Worm (Caenorhabditis elegans): ENCODE measurements around the gene irg-2.

irg-2 gene

DNA sequence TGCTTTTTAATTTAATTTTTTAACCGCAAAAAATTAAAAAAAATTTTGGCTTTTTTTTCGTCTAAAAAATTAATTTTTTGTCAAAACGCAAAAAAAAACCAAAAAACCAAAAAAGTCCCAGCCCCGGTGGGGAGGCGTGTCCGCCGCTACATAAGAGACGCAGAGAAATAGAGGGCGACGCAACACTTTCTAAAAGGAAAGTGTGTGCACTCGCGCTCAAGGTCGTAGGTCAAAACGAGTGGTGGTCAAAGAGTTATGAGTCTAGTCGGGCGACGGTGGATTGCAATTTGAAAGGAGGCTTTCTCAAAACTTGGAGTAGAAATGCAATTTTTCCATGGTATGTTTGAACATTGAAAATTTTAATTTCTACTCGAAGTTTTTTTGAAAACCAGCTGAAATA, 37.4 kb upstream of the irg-2 start:
- TF ChIP-seq unc-120 (tag; optimal IDR thresholded peaks at IDR 0.05; ENCODE audit: poor library complexity, severe bottlenecking) (no peak), M03D4.4 (tag; optimal IDR thresholded peaks at IDR 0.05) (no peak), blmp-1 (tag; optimal IDR thresholded peaks at IDR 0.05) (no peak), drap-1 (GFP tag; optimal IDR thresholded peaks at IDR 0.05) (no peak), ceh-83 (GFP tag; optimal IDR thresholded peaks at IDR 0.05) (no peak), mep-1 (tag; optimal IDR thresholded peaks at IDR 0.05) (no peak), ceh-39 (tag; optimal IDR thresholded peaks at IDR 0.05) (no peak), unc-39 (tag; optimal IDR thresholded peaks at IDR 0.05) (no peak), zip-8 (tag; optimal IDR thresholded peaks at IDR 0.05) (no peak), ces-1 (GFP tag; optimal IDR thresholded peaks at IDR 0.05) (no peak)

DNA sequence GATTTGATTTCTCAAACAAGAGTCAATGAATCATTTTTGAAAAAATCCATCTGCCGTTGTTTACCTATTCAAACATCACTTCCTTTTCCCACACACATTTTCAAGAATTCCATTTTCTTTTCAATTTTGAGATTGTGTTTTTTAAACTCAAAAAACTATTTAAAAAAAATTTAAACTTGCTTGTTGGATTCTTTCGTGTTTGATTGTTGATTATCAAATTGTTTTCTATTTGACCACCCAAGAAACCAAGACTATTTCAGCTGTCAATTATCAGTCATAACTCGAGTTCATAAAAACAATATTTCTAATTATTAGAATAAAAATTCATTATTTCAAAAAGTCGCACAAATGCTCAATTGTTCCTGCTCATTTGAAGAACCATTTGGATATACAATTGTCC, 36.8 kb upstream of the irg-2 start, which contains the start of gene srh-8:
Gene srh-8 (plus strand): TSS at position 301 of the 400 bp plus-strand sequence.
- no peak for TF ChIP-seq lin-32 (GFP tag; optimal IDR thresholded peaks at IDR 0.05)
- no peak for TF ChIP-seq M03D4.4 (tag; optimal IDR thresholded peaks at IDR 0.05)
- TF ChIP-seq ztf-11 (tag; optimal IDR thresholded peaks at IDR 0.05), result no peak
- TF ChIP-seq mab-5 (tag; optimal IDR thresholded peaks at IDR 0.05), result no peak
- TF ChIP-seq nhr-2 (tag; optimal IDR thresholded peaks at IDR 0.05), result no peak
- TF ChIP-seq drap-1 (GFP tag; optimal IDR thresholded peaks at IDR 0.05), result no peak
- TF ChIP-seq hlh-1 (tag; optimal IDR thresholded peaks at IDR 0.05), result no peak
- TF ChIP-seq ham-2 (GFP tag; optimal IDR thresholded peaks at IDR 0.05), result no peak
- TF ChIP-seq nhr-237 (tag; optimal IDR thresholded peaks at IDR 0.05), result no peak
- no peak for TF ChIP-seq ceh-39 (tag; optimal IDR thresholded peaks at IDR 0.05)
- TF ChIP-seq pha-4 (tag; optimal IDR thresholded peaks at IDR 0.05), result no peak
- TF ChIP-seq unc-62 (GFP tag; optimal IDR thresholded peaks at IDR 0.05), result no peak
- no peak for TF ChIP-seq lsy-2 (tag; optimal IDR thresholded peaks at IDR 0.05)
- no peak for TF ChIP-seq snpc-4 (tag; optimal IDR thresholded peaks at IDR 0.05)
- no peak for TF ChIP-seq nhr-76 (tag; optimal IDR thresholded peaks at IDR 0.05)
- TF ChIP-seq ces-1 (GFP tag; optimal IDR thresholded peaks at IDR 0.05), result no peak
- no peak for TF ChIP-seq mls-2 (tag; optimal IDR thresholded peaks at IDR 0.05)
- TF ChIP-seq ceh-83 (GFP tag; optimal IDR thresholded peaks at IDR 0.05), result no peak

DNA sequence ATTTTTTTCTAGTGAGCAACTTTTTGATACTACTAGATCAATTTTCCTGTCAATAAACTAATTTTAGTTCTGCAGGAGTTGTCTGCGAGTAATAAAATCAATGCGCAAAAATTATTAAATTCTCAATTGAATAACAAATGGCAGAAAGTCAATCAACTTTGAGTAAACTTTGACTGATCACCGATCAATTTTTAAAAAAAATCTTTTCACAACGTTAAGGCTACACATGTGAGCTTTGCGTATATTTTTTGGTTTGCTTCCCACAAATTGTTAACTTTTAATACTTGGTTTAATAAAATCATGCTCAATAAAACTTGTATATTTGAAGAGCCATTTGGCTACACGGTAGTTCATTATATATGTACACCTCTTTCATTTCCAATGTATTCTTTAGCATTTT, 34.1 kb upstream of the irg-2 start, which contains the start of gene srh-7:
Gene srh-7 (plus strand): TSS at position 301 of the 400 bp plus-strand sequence.
- no peak for TF ChIP-seq unc-120 (tag; optimal IDR thresholded peaks at IDR 0.05; ENCODE audit: poor library complexity, severe bottlenecking)
- no peak for TF ChIP-seq ceh-43 (GFP tag; optimal IDR thresholded peaks at IDR 0.05)
- TF ChIP-seq mls-2 (tag; optimal IDR thresholded peaks at IDR 0.05), result no peak
- TF ChIP-seq sptf-1 (tag; optimal IDR thresholded peaks at IDR 0.05), result no peak
- TF ChIP-seq mab-5 (tag; optimal IDR thresholded peaks at IDR 0.05), result no peak
- no peak for TF ChIP-seq cnd-1 (tag; optimal IDR thresholded peaks at IDR 0.05)
- TF ChIP-seq drap-1 (GFP tag; optimal IDR thresholded peaks at IDR 0.05), result no peak
- TF ChIP-seq ceh-39 (tag; optimal IDR thresholded peaks at IDR 0.05), result no peak
- no peak for TF ChIP-seq lin-13 (tag; optimal IDR thresholded peaks at IDR 0.05)
- TF ChIP-seq ceh-83 (GFP tag; optimal IDR thresholded peaks at IDR 0.05), result no peak
- TF ChIP-seq nhr-237 (tag; optimal IDR thresholded peaks at IDR 0.05), result no peak
- no peak for TF ChIP-seq lin-32 (GFP tag; optimal IDR thresholded peaks at IDR 0.05)
- no peak for TF ChIP-seq mep-1 (tag; optimal IDR thresholded peaks at IDR 0.05)
- TF ChIP-seq zip-8 (tag; optimal IDR thresholded peaks at IDR 0.05), result no peak
- TF ChIP-seq nhr-28 (tag; optimal IDR thresholded peaks at IDR 0.05), result no peak
- no peak for TF ChIP-seq hlh-1 (tag; optimal IDR thresholded peaks at IDR 0.05)
- no peak for TF ChIP-seq flh-1 (GFP tag; optimal IDR thresholded peaks at IDR 0.05)
- TF ChIP-seq sem-2 (GFP tag; optimal IDR thresholded peaks at IDR 0.05), result no peak
- TF ChIP-seq nhr-12 (tag; optimal IDR thresholded peaks at IDR 0.05), result no peak
- TF ChIP-seq elt-1 (tag; optimal IDR thresholded peaks at IDR 0.05; ENCODE audit: borderline replicate concordance, insufficient read depth), result no peak

DNA sequence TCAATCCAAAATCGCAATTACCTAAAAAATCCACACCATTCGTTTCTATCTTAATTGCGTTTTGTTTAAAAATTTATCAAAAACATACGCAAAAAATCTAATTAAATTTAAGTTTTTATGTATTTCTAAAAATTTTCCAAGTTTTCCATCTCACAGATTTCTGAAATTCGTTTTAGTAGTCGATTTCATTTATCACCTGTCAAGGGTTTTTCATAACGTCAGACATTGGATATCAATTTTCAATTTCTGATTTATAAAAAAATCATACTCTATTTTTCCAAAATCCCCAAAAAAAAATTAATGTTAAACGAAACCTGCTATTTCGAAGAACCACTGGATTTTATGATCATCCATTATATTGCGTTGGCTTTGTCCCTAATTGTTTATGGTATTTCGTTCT, 31.8 kb upstream of the irg-2 start, which contains the start of gene srh-4:
Gene srh-4 (plus strand): TSS at position 301 of the 400 bp plus-strand sequence.
- TF ChIP-seq ceh-83 (GFP tag; optimal IDR thresholded peaks at IDR 0.05), result no peak
- TF ChIP-seq pha-4 (tag; optimal IDR thresholded peaks at IDR 0.05), result no peak
- no peak for TF ChIP-seq nhr-12 (tag; optimal IDR thresholded peaks at IDR 0.05)
- no peak for TF ChIP-seq lin-13 (tag; optimal IDR thresholded peaks at IDR 0.05)
- TF ChIP-seq blmp-1 (tag; optimal IDR thresholded peaks at IDR 0.05), result no peak
- no peak for TF ChIP-seq lsy-2 (tag; optimal IDR thresholded peaks at IDR 0.05)
- TF ChIP-seq ham-2 (GFP tag; optimal IDR thresholded peaks at IDR 0.05), result no peak

DNA sequence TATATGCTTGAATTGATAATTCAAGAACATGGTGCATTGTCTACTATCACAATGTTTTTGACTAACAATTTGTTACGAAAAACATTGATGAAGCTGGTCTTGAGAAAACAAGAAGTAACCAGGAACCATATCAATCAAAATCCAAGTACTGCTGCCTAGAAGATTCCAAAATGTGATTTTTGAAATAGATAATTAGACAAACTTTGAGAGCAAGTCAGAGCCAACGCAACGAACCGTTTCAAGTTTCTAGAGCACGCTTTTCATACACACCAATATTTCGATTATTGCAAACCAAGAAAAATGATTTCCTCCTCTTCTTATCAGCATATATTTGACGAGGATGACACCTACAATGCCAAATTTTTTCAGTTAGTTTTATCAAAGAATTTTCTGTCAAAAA, 25.2 kb upstream of the irg-2 start, which contains the start of gene srw-89:
Gene srw-89 (plus strand): TSS at position 301 of the 400 bp plus-strand sequence.
- TF ChIP-seq mls-2 (tag; optimal IDR thresholded peaks at IDR 0.05) (no peak), drap-1 (GFP tag; optimal IDR thresholded peaks at IDR 0.05) (no peak), lin-32 (GFP tag; optimal IDR thresholded peaks at IDR 0.05) (no peak), unc-120 (tag; optimal IDR thresholded peaks at IDR 0.05; ENCODE audit: poor library complexity, severe bottlenecking) (no peak), flh-1 (GFP tag; optimal IDR thresholded peaks at IDR 0.05) (no peak), ceh-43 (GFP tag; optimal IDR thresholded peaks at IDR 0.05) (no peak), snpc-4 (tag; optimal IDR thresholded peaks at IDR 0.05) (no peak), mab-5 (tag; optimal IDR thresholded peaks at IDR 0.05) (no peak), nhr-28 (tag; optimal IDR thresholded peaks at IDR 0.05) (no peak), lin-13 (tag; optimal IDR thresholded peaks at IDR 0.05) (no peak), M03D4.4 (tag; optimal IDR thresholded peaks at IDR 0.05) (no peak), nhr-2 (tag; optimal IDR thresholded peaks at IDR 0.05) (no peak), pha-4 (tag; optimal IDR thresholded peaks at IDR 0.05) (no peak), ceh-39 (tag; optimal IDR thresholded peaks at IDR 0.05) (no peak), ceh-83 (GFP tag; optimal IDR thresholded peaks at IDR 0.05) (no peak)
